Fruit fly (Drosophila melanogaster) whole organism, embryonic: ENCODE measurements around the gene CG15547.

ENCODE experiments used
- Atf6 ChIP-seq: fragments of 200-800 bp; sonication (Bioruptor generic); IDR thresholded peaks from 2 replicates; pipeline ENCODE4 v1.3.6; 2022; ENCODE audit warnings: missing biosample characterization, missing genetic modification characterization
- CG14965 ChIP-seq: fragments of 200-800 bp; sonication (Bioruptor generic); optimal IDR thresholded peaks from 2 replicates; lab custom pipeline; 2016; ENCODE audit warnings: missing biosample characterization, missing genetic modification characterization, borderline replicate concordance
- CG17829 ChIP-seq: fragments of 200-800 bp; optimal IDR thresholded peaks from 2 replicates; lab custom pipeline; 2019; ENCODE audit warnings: missing biosample characterization, mild to moderate bottlenecking, missing genetic modification characterization, moderate library complexity
- CG32767 ChIP-seq: fragments of 200-800 bp; sonication (Bioruptor generic); IDR thresholded peaks from 2 replicates; pipeline ENCODE4 v1.3.6; 2022; ENCODE audit warnings: missing biosample characterization, missing genetic modification characterization
- Max ChIP-seq: fragments of 200-800 bp; sonication (Bioruptor generic); optimal IDR thresholded peaks from 2 replicates; lab custom pipeline; 2016; ENCODE audit warnings: missing biosample characterization, mild to moderate bottlenecking, missing genetic modification characterization
- Taf1 ChIP-seq: fragments of 200-800 bp; sonication (Bioruptor generic); IDR thresholded peaks from 2 replicates; pipeline ENCODE4 v1.3.6; 2022; ENCODE audit warnings: missing biosample characterization, missing genetic modification characterization
- gem ChIP-seq: fragments of 200-800 bp; sonication (Bioruptor generic); optimal IDR thresholded peaks from 2 replicates; lab custom pipeline; 2019; ENCODE audit warnings: missing biosample characterization, mild to moderate bottlenecking, missing genetic modification characterization, moderate library complexity
- gsb-n ChIP-seq: fragments of 200-800 bp; sonication (Bioruptor generic); optimal IDR thresholded peaks from 3 replicates; lab custom pipeline; 2018; ENCODE audit warnings: missing biosample characterization, mild to moderate bottlenecking, missing genetic modification characterization
- hkb ChIP-seq, 2 experiments: fragments of 200-800 bp in 1 of 2; fragments of >200 bp in 1 of 2; sonication (Bioruptor generic) in 1 of 2; IDR thresholded peaks in 1 of 2; optimal IDR thresholded peaks in 1 of 2; 2 replicates each; pipeline versions ENCODE4 v1.3.6 to Lab custom; 2017 to 2022; ENCODE audit warnings: missing biosample characterization in 1 of 2, missing genetic modification characterization in 1 of 2
- slp2 ChIP-seq: fragments of 200-800 bp; sonication (Bioruptor generic); optimal IDR thresholded peaks from 2 replicates; lab custom pipeline; 2016; ENCODE audit warnings: missing biosample characterization, missing genetic modification characterization

DNA sequence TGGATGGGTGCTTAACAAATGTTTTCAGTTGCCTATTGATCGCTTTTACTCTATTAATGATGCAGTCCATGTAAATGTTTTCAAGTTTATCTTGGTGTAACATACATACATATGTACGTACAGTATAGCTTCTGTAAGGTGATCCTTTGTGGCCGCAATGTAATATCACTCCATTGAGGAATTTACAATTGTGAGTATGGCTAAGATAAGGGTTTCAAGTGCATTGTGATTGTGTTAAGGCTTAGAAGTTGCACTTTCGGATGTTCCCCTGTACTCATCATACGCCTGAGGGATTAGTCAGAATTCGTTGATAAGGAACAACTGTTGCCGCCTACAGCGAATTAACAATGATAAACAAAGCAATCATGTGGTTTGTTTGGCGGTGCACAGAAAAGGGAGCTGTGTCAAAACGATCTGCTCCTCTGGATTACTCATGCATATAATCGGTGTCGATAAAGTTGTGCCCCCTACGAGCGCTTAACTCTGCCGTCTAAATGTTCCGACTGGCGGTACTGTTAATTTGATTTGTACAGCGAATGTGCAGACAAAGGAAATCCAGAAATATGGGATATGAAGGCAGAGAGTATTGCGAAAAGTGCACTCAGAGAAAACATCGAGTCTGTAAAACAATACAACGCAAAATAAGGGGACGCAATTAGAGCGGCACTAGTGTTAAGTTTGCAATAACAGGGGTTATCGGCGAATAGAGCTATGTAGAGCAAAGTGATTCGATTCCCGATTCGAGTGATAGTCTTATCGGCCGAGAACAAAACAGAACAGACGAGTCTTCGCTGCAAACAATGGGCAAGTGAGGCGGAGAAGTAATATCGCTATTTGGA lies 4.6 kb upstream of the CG15547 start:
- TF ChIP-seq gsb-n (tag; lab: Kevin White, UChicago): peak; percentile 46
- peak; percentile 40; the same call in 1 of the 2 replicates for TF ChIP-seq Atf6 (GFP tag; lab: Robert Waterston, UW)
- TF ChIP-seq CG14965 (GFP tag; lab: Kevin White, UChicago): no peak
- TF ChIP-seq CG17829 (tag; lab: Kevin White, UChicago): peak; percentile 31
- TF ChIP-seq Max (GFP tag; lab: Kevin White, UChicago): peak; percentile 28
- peak; percentile 31; the same call in 1 of the 2 replicates for TF ChIP-seq Taf1 (GFP tag; lab: Robert Waterston, UW)
- TF ChIP-seq CG32767 (GFP tag; lab: Robert Waterston, UW): 0 out of 2 replicates have a peak, but pooled peaks have one; percentile 36
- no peak for TF ChIP-seq hkb (optimal IDR thresholded peaks at IDR 0.05; lab: Kevin White, UChicago)
- peak; percentile 74 for TF ChIP-seq hkb (GFP tag; IDR thresholded peaks at IDR 0.05; lab: Robert Waterston, UW)
- peak; percentile 73 for TF ChIP-seq gem (tag; lab: Kevin White, UChicago)
- TF ChIP-seq slp2 (GFP tag; lab: Kevin White, UChicago): no peak
